Fruit fly (Drosophila melanogaster): ENCODE measurements around the gene CG33080.

CG33080 gene

dm6 chrX:5735268-5735941 lies 17.8 kb upstream of the CG33080 start (continued):
- TF ChIP-seq oc (tag; optimal IDR thresholded peaks at IDR 0.05) (peak; percentile 81), prd (optimal IDR thresholded peaks at IDR 0.05) (no peak), prd (GFP tag; IDR thresholded peaks at IDR 0.05) (peak; percentile 83), CG7556 (GFP tag; optimal IDR thresholded peaks at IDR 0.05) (peak; percentile 72), Opbp (GFP tag; IDR thresholded peaks at IDR 0.05; ENCODE audit: partially characterized antibody) (no peak), CG15696 (tag; optimal IDR thresholded peaks at IDR 0.05) (peak; percentile 9), CG31388 (GFP tag; optimal IDR thresholded peaks at IDR 0.05) (no peak), hkb (optimal IDR thresholded peaks at IDR 0.05) (no peak), hkb (GFP tag; IDR thresholded peaks at IDR 0.05) (peak; percentile 76), sob (GFP tag; IDR thresholded peaks at IDR 0.05) (peak; percentile 84), luna (GFP tag; optimal IDR thresholded peaks at IDR 0.05) (no peak), B-H2 (GFP tag; optimal IDR thresholded peaks at IDR 0.05) (no peak), Hr39 (optimal IDR thresholded peaks at IDR 0.05) (no peak), CG17829 (tag; optimal IDR thresholded peaks at IDR 0.05) (peak; percentile 76), Bdp1 (GFP tag; optimal IDR thresholded peaks at IDR 0.05) (peak; percentile 15), nmo (GFP tag; optimal IDR thresholded peaks at IDR 0.05) (peak; percentile 80), Doc2 (GFP tag; IDR thresholded peaks at IDR 0.05) (no peak), CG2678 (tag; optimal IDR thresholded peaks at IDR 0.05) (peak; percentile 82), kni (GFP tag; optimal IDR thresholded peaks at IDR 0.05) (no peak), CG12104 (GFP tag; optimal IDR thresholded peaks at IDR 0.05) (peak; percentile 22), dpn (GFP tag; optimal IDR thresholded peaks at IDR 0.05) (peak; percentile 55 to 82), pita (GFP tag; optimal IDR thresholded peaks at IDR 0.05) (no peak), CG14710 (tag; optimal IDR thresholded peaks at IDR 0.05) (peak; percentile 22), crp (GFP tag; optimal IDR thresholded peaks at IDR 0.05) (no peak), CG10366 (GFP tag; IDR thresholded peaks at IDR 0.05) (peak; percentile 78), peb (GFP tag; IDR thresholded peaks at IDR 0.05) (peak; percentile 51), cg (GFP tag; optimal IDR thresholded peaks at IDR 0.05) (peak; percentile 3), CG14014 (GFP tag; IDR thresholded peaks at IDR 0.05) (peak; percentile 81), NK7.1 (GFP tag; optimal IDR thresholded peaks at IDR 0.05) (peak; percentile 31), CG10209 (GFP tag; optimal IDR thresholded peaks at IDR 0.05) (peak; percentile 64), Dek (tag; optimal IDR thresholded peaks at IDR 0.05) (peak; percentile 78), Bgb (GFP tag; IDR thresholded peaks at IDR 0.05; ENCODE audit: partially characterized antibody) (no peak), Dip3 (GFP tag; optimal IDR thresholded peaks at IDR 0.05) (peak; percentile 76), Ets97D (GFP tag; optimal IDR thresholded peaks at IDR 0.05) (peak; percentile 10), CoRest (tag; optimal IDR thresholded peaks at IDR 0.05) (peak; percentile 77), al (GFP tag; IDR thresholded peaks at IDR 0.05) (peak; percentile 50), CG11456 (GFP tag; IDR thresholded peaks at IDR 0.05) (peak; percentile 83), CG18476 (GFP tag; optimal IDR thresholded peaks at IDR 0.05) (peak; percentile 34), CG3995 (GFP tag; optimal IDR thresholded peaks at IDR 0.05) (peak; percentile 8), nerfin-2 (GFP tag; IDR thresholded peaks at IDR 0.05; ENCODE audit: partially characterized antibody) (no peak), CG14050 (GFP tag; IDR thresholded peaks at IDR 0.05) (peak; percentile 67), MESR4 (GFP tag; optimal IDR thresholded peaks at IDR 0.05) (no peak), unc-4 (GFP tag; IDR thresholded peaks at IDR 0.05; ENCODE audit: partially characterized antibody) (no peak), CG4282 (GFP tag; optimal IDR thresholded peaks at IDR 0.05) (no peak), CG3847 (GFP tag; IDR thresholded peaks at IDR 0.05) (peak; percentile 72), Six4 (GFP tag; optimal IDR thresholded peaks at IDR 0.05) (no peak), salm (tag; optimal IDR thresholded peaks at IDR 0.05) (peak; percentile 48), mld (GFP tag; IDR thresholded peaks at IDR 0.05; ENCODE audit: partially characterized antibody) (no peak), sens (GFP tag) (peak; percentile 96), crc (GFP tag; optimal IDR thresholded peaks at IDR 0.05) (peak; percentile 24), CG2120 (GFP tag; optimal IDR thresholded peaks at IDR 0.05) (peak; percentile 88)

Data from whole organism, embryonic.